Fruit fly (Drosophila melanogaster) whole organism, embryonic: ENCODE measurements around the gene Trs20.
A peak's percentile ranks its signal among the peaks of the same experiment; 100 is the strongest.

ENCODE experiments used
- Atf6 ChIP-seq: fragments of 200-800 bp; sonication (Bioruptor generic); IDR thresholded peaks from 2 replicates; pipeline ENCODE4 v1.3.6; 2022; ENCODE audit warnings: missing biosample characterization, missing genetic modification characterization
- Awh ChIP-seq: fragments of 200-800 bp; sonication (Bioruptor generic); IDR thresholded peaks from 2 replicates; pipeline ENCODE4, ENCODE4 v1.3.6; 2022; ENCODE audit warnings: missing biosample characterization, missing genetic modification characterization
- CG10267 ChIP-seq: fragments of 200-800 bp; sonication (Bioruptor generic); optimal IDR thresholded peaks from 2 replicates; lab custom pipeline; 2018; ENCODE audit warnings: missing biosample characterization, mild to moderate bottlenecking, missing genetic modification characterization, moderate library complexity
- CG10543 ChIP-seq: fragments of 200-800 bp; sonication (Bioruptor generic); optimal IDR thresholded peaks from 3 replicates; lab custom pipeline; 2017; ENCODE audit warnings: missing biosample characterization, mild to moderate bottlenecking, missing genetic modification characterization, moderate library complexity
- CG15514 ChIP-seq: fragments of 200-800 bp; sonication (Bioruptor generic); optimal IDR thresholded peaks from 3 replicates; lab custom pipeline; 2017; ENCODE audit warnings: missing biosample characterization, missing genetic modification characterization, mild to moderate bottlenecking, moderate library complexity, missing genetic modification reagents
- CG17912 ChIP-seq: fragments of 200-800 bp; sonication (Bioruptor generic); optimal IDR thresholded peaks from 2 replicates; lab custom pipeline; 2018; ENCODE audit warnings: missing biosample characterization, mild to moderate bottlenecking, missing genetic modification characterization
- CG18619 ChIP-seq: fragments of 200-800 bp; sonication (Bioruptor generic); optimal IDR thresholded peaks from 3 replicates; lab custom pipeline; 2017; ENCODE audit warnings: missing biosample characterization, mild to moderate bottlenecking, missing genetic modification characterization
- CG2202 ChIP-seq: fragments of 200-800 bp; sonication (Bioruptor generic); optimal IDR thresholded peaks from 2 replicates; lab custom pipeline; 2018; ENCODE audit warnings: missing biosample characterization, mild to moderate bottlenecking, missing genetic modification characterization
- CG2678 ChIP-seq: fragments of 200-800 bp; sonication (Bioruptor generic); optimal IDR thresholded peaks from 3 replicates; lab custom pipeline; 2019; ENCODE audit warnings: missing biosample characterization, mild to moderate bottlenecking, missing genetic modification characterization, moderate library complexity
- CG2712 ChIP-seq: fragments of 200-800 bp; optimal IDR thresholded peaks from 3 replicates; lab custom pipeline; 2019; ENCODE audit warnings: missing biosample characterization, mild to moderate bottlenecking, missing genetic modification characterization, moderate library complexity
- CG4282 ChIP-seq: fragments of 200-800 bp; sonication (Bioruptor generic); optimal IDR thresholded peaks from 2 replicates; lab custom pipeline; 2016; ENCODE audit warnings: missing biosample characterization, missing genetic modification characterization
- CG4820 ChIP-seq: fragments of 200-800 bp; sonication (Bioruptor generic); optimal IDR thresholded peaks from 3 replicates; lab custom pipeline; 2016; ENCODE audit warnings: missing biosample characterization, missing genetic modification characterization
- CG5953 ChIP-seq: fragments of 200-800 bp; sonication (Bioruptor generic); IDR thresholded peaks from 2 replicates; pipeline ENCODE4 v1.3.6; 2022; ENCODE audit warnings: missing biosample characterization, missing genetic modification characterization
- CG6175 ChIP-seq: fragments of 200-800 bp; sonication (Bioruptor generic); IDR thresholded peaks from 3 replicates; pipeline ENCODE4 v1.3.6; 2022; ENCODE audit warnings: missing biosample characterization, missing genetic modification characterization
- CG6654 ChIP-seq: fragments of 200-800 bp; sonication (Bioruptor generic); optimal IDR thresholded peaks from 2 replicates; lab custom pipeline; 2017; ENCODE audit warnings: missing biosample characterization, mild to moderate bottlenecking, missing genetic modification characterization
- CG6683 ChIP-seq: fragments of 200-800 bp; sonication (Bioruptor generic); optimal IDR thresholded peaks from 2 replicates; lab custom pipeline; 2017; ENCODE audit warnings: missing biosample characterization, mild to moderate bottlenecking, missing genetic modification characterization, missing genetic modification reagents
- CG9727 ChIP-seq: fragments of 200-800 bp; sonication (Bioruptor generic); optimal IDR thresholded peaks from 3 replicates; lab custom pipeline; 2017; ENCODE audit warnings: missing biosample characterization, mild to moderate bottlenecking, missing genetic modification characterization
- Camta ChIP-seq: fragments of 200-800 bp; sonication (Bioruptor generic); optimal IDR thresholded peaks from 2 replicates; lab custom pipeline; 2016; ENCODE audit warnings: missing biosample characterization, missing genetic modification characterization
- CkIIα-i1 ChIP-seq: fragments of 200-800 bp; sonication (Bioruptor generic); IDR thresholded peaks from 2 replicates; pipeline ENCODE4 v1.3.6; 2022; ENCODE audit warnings: missing biosample characterization, missing genetic modification characterization
- CoRest ChIP-seq: fragments of 200-800 bp; sonication (Bioruptor generic); optimal IDR thresholded peaks from 3 replicates; lab custom pipeline; 2018; ENCODE audit warnings: missing biosample characterization, mild to moderate bottlenecking, missing genetic modification characterization, moderate library complexity
- Dad ChIP-seq: fragments of 200-800 bp; sonication (Bioruptor generic); optimal IDR thresholded peaks from 3 replicates; lab custom pipeline; 2016; ENCODE audit warnings: missing biosample characterization, missing genetic modification characterization
- Fer1 ChIP-seq: fragments of 200-800 bp; sonication (Bioruptor generic); optimal IDR thresholded peaks from 2 replicates; lab custom pipeline; 2017; ENCODE audit warnings: missing biosample characterization, mild to moderate bottlenecking, missing genetic modification characterization
- HLH4C ChIP-seq: fragments of 200-800 bp; sonication (Bioruptor generic); IDR thresholded peaks from 3 replicates; pipeline ENCODE4 v1.3.6; 2022; ENCODE audit warnings: missing biosample characterization, missing genetic modification characterization; ENCODE audit not compliant: partially characterized antibody
- Hmx ChIP-seq: fragments of 200-800 bp; sonication (Bioruptor generic); optimal IDR thresholded peaks from 2 replicates; lab custom pipeline; 2016; ENCODE audit warnings: missing biosample characterization, missing genetic modification characterization
- Meics ChIP-seq: fragments of 200-800 bp; sonication (Bioruptor generic); optimal IDR thresholded peaks from 2 replicates; lab custom pipeline; 2017; ENCODE audit warnings: missing biosample characterization, mild to moderate bottlenecking, missing genetic modification characterization
- Mes4 ChIP-seq: fragments of 200-800 bp; sonication (Bioruptor generic); optimal IDR thresholded peaks from 2 replicates; lab custom pipeline; 2016; ENCODE audit warnings: missing biosample characterization, missing genetic modification characterization
- Opbp ChIP-seq: fragments of 200-800 bp; sonication (Bioruptor generic); IDR thresholded peaks from 3 replicates; pipeline ENCODE4 v1.3.6; 2022; ENCODE audit warnings: missing biosample characterization, missing genetic modification characterization; ENCODE audit not compliant: partially characterized antibody
- Optix ChIP-seq: fragments of 200-800 bp; sonication (Bioruptor generic); IDR thresholded peaks from 3 replicates; pipeline ENCODE4 v1.3.6; 2022; ENCODE audit warnings: missing biosample characterization, missing genetic modification characterization
- PHDP ChIP-seq: fragments of 200-800 bp; sonication (Bioruptor generic); optimal IDR thresholded peaks from 3 replicates; lab custom pipeline; 2018; ENCODE audit warnings: missing biosample characterization, mild to moderate bottlenecking, missing genetic modification characterization, moderate library complexity
- al ChIP-seq: fragments of 200-800 bp; sonication (Bioruptor generic); IDR thresholded peaks from 2 replicates; pipeline ENCODE4 v1.3.6; 2022; ENCODE audit warnings: missing biosample characterization, missing genetic modification characterization
- chn ChIP-seq: fragments of 200-800 bp; sonication (Bioruptor generic); optimal IDR thresholded peaks from 2 replicates; lab custom pipeline; 2016; ENCODE audit warnings: missing biosample characterization, missing genetic modification characterization
- ci ChIP-seq: fragments of 200-800 bp; sonication (Bioruptor generic); IDR thresholded peaks from 3 replicates; pipeline ENCODE4 v1.3.6; 2022; ENCODE audit warnings: missing biosample characterization, missing genetic modification characterization
- crc ChIP-seq: fragments of 200-800 bp; sonication (Bioruptor generic); optimal IDR thresholded peaks from 2 replicates; lab custom pipeline; 2016; ENCODE audit warnings: missing biosample characterization, missing genetic modification characterization
- dimm ChIP-seq: fragments of 200-800 bp; sonication (Bioruptor generic); IDR thresholded peaks from 2 replicates; pipeline ENCODE4 v1.3.6; 2022; ENCODE audit warnings: missing biosample characterization, missing genetic modification characterization
- fd96Cb ChIP-seq: fragments of 200-800 bp; sonication (Bioruptor generic); optimal IDR thresholded peaks from 2 replicates; lab custom pipeline; 2018; ENCODE audit warnings: missing biosample characterization, mild to moderate bottlenecking, missing genetic modification characterization, moderate library complexity
- gcm2 ChIP-seq: fragments of 200-800 bp; sonication (Bioruptor generic); optimal IDR thresholded peaks from 2 replicates; lab custom pipeline; 2016; ENCODE audit warnings: missing biosample characterization, missing genetic modification characterization
- gsb ChIP-seq: fragments of 200-800 bp; sonication (Bioruptor generic); IDR thresholded peaks from 2 replicates; pipeline ENCODE4 v1.3.6; 2022; ENCODE audit warnings: missing biosample characterization, missing genetic modification characterization
- ham ChIP-seq: fragments of 200-800 bp; sonication (Bioruptor generic); IDR thresholded peaks from 2 replicates; pipeline ENCODE4 v1.3.6; 2022; ENCODE audit warnings: missing biosample characterization, missing genetic modification characterization
- lov ChIP-seq, 2 experiments: fragments of 200-800 bp in 1 of 2; fragments of >200 bp in 1 of 2; sonication (Bioruptor generic) in 1 of 2; IDR thresholded peaks in 1 of 2; optimal IDR thresholded peaks in 1 of 2; 2 replicates in 1 of 2; 3 replicates in 1 of 2; pipeline versions ENCODE4 v1.3.6 to Lab custom; 2017 to 2022; ENCODE audit warnings: missing biosample characterization in 1 of 2, missing genetic modification characterization in 1 of 2
- mam ChIP-seq: fragments of 200-800 bp; sonication (Bioruptor generic); optimal IDR thresholded peaks from 3 replicates; lab custom pipeline; 2016; ENCODE audit warnings: missing biosample characterization, missing genetic modification characterization
- nmo ChIP-seq: fragments of 200-800 bp; sonication (Bioruptor generic); optimal IDR thresholded peaks from 2 replicates; lab custom pipeline; 2018; ENCODE audit warnings: missing biosample characterization, mild to moderate bottlenecking, missing genetic modification characterization, moderate library complexity
- oc ChIP-seq: fragments of 200-800 bp; sonication (Bioruptor generic); optimal IDR thresholded peaks from 2 replicates; lab custom pipeline; 2018; ENCODE audit warnings: missing biosample characterization, mild to moderate bottlenecking, missing genetic modification characterization, moderate library complexity
- pfk ChIP-seq: fragments of 200-800 bp; sonication (Bioruptor generic); optimal IDR thresholded peaks from 2 replicates; lab custom pipeline; 2018; ENCODE audit warnings: missing biosample characterization, mild to moderate bottlenecking, missing genetic modification characterization, moderate library complexity
- sens-2 ChIP-seq: fragments of 200-800 bp; sonication (Bioruptor generic); IDR thresholded peaks from 2 replicates; pipeline ENCODE4 v1.3.6; 2022; ENCODE audit warnings: missing biosample characterization, missing genetic modification characterization
- sob ChIP-seq: fragments of 200-800 bp; sonication (Bioruptor generic); IDR thresholded peaks from 2 replicates; pipeline ENCODE4 v1.3.6; 2022; ENCODE audit warnings: missing biosample characterization, missing genetic modification characterization
- tap ChIP-seq: fragments of 200-800 bp; optimal IDR thresholded peaks from 3 replicates; lab custom pipeline; 2019; ENCODE audit warnings: missing biosample characterization, mild to moderate bottlenecking, missing genetic modification characterization, moderate library complexity
- zf30C ChIP-seq: fragments of 200-800 bp; sonication (Bioruptor generic); optimal IDR thresholded peaks from 3 replicates; lab custom pipeline; 2018; ENCODE audit warnings: missing biosample characterization, mild to moderate bottlenecking, missing genetic modification characterization
- zfh1 ChIP-seq: fragments of 200-800 bp; sonication (Bioruptor generic); IDR thresholded peaks from 3 replicates; pipeline ENCODE4 v1.3.6; 2022; ENCODE audit warnings: missing biosample characterization, missing genetic modification characterization
- zfh2 ChIP-seq: fragments of 200-800 bp; sonication (Bioruptor generic); optimal IDR thresholded peaks from 2 replicates; lab custom pipeline; 2016; ENCODE audit warnings: missing biosample characterization, missing genetic modification characterization

Gene Trs20

dm6 chr3L:16131264-16132066, at the start of gene Trs20, which contains the start of gene elg1:
Gene Trs20 (minus strand): TSS chr3L:16131632.
Gene elg1 (plus strand): TSS chr3L:16132028.
- no peak for TF ChIP-seq CG2202
- TF ChIP-seq CG6683 (GFP tag; lab: Kevin White, UChicago) = peak; percentile 10
- no peak for TF ChIP-seq Camta (GFP tag; lab: Kevin White, UChicago)
- peak; percentile 39; the same call in 1 of the 2 replicates for TF ChIP-seq al
- TF ChIP-seq Hmx (GFP tag; lab: Kevin White, UChicago) = no peak
- TF ChIP-seq Atf6 = 0 out of 2 replicates have a peak, but pooled peaks have one; percentile 12
- TF ChIP-seq CG2712 = peak; percentile 85
- TF ChIP-seq ham (GFP tag; lab: Robert Waterston, UW) = no peak
- TF ChIP-seq CG5953 (GFP tag; lab: Robert Waterston, UW) = no peak
- TF ChIP-seq zfh1 (GFP tag; lab: Robert Waterston, UW) = no peak; the same call in 2 of the 3 replicates
- TF ChIP-seq sens-2 (GFP tag; lab: Robert Waterston, UW) = no peak
- TF ChIP-seq Mes4 (GFP tag; lab: Kevin White, UChicago) = no peak
- TF ChIP-seq Meics (GFP tag; lab: Kevin White, UChicago) = peak; percentile 61
- TF ChIP-seq lov (optimal IDR thresholded peaks at IDR 0.05; lab: Kevin White, UChicago) = no peak
- TF ChIP-seq lov (GFP tag; IDR thresholded peaks at IDR 0.05; lab: Robert Waterston, UW) = no peak
- no peak for TF ChIP-seq Awh (GFP tag; lab: Robert Waterston, UW)
- peak; percentile 7 for TF ChIP-seq mam (GFP tag; lab: Kevin White, UChicago)
- peak; percentile 45 for TF ChIP-seq tap (tag; lab: Kevin White, UChicago)
- no peak for TF ChIP-seq CkIIα-i1 (GFP tag; lab: Robert Waterston, UW)
- peak; percentile 50 for TF ChIP-seq CG15514
- TF ChIP-seq zfh2 (GFP tag; lab: Kevin White, UChicago) = peak; percentile 10
- no peak for TF ChIP-seq pfk (GFP tag; lab: Kevin White, UChicago)
- TF ChIP-seq gcm2 (GFP tag; lab: Kevin White, UChicago) = peak; percentile 7
- no peak for TF ChIP-seq CG17912
- peak; percentile 13; the same call in 1 of the 3 replicates for TF ChIP-seq ci (GFP tag; lab: Robert Waterston, UW)
- peak; percentile 74 for TF ChIP-seq CoRest
- TF ChIP-seq chn (GFP tag; lab: Kevin White, UChicago) = no peak
- no peak for TF ChIP-seq Optix (GFP tag; lab: Robert Waterston, UW)
- peak; percentile 53 for TF ChIP-seq CG9727 (GFP tag; lab: Kevin White, UChicago)
- TF ChIP-seq PHDP (tag; lab: Kevin White, UChicago) = peak; percentile 70
- peak; percentile 78 for TF ChIP-seq CG2678 (tag; lab: Kevin White, UChicago)
- TF ChIP-seq dimm (GFP tag; lab: Robert Waterston, UW) = no peak
- no peak for TF ChIP-seq fd96Cb
- no peak for TF ChIP-seq HLH4C (GFP tag; lab: Robert Waterston, UW)
- TF ChIP-seq CG6654 = no peak
- no peak for TF ChIP-seq crc (GFP tag; lab: Kevin White, UChicago)
- TF ChIP-seq CG6175 = no peak
- peak; percentile 94 for TF ChIP-seq CG10267 (tag; lab: Kevin White, UChicago)
- no peak for TF ChIP-seq oc
- no peak for TF ChIP-seq CG4282
- no peak for TF ChIP-seq zf30C
- TF ChIP-seq Fer1 (GFP tag; lab: Kevin White, UChicago) = peak; percentile 58
- peak; percentile 66 for TF ChIP-seq nmo
- TF ChIP-seq CG10543 (GFP tag; lab: Kevin White, UChicago) = peak; percentile 49
- TF ChIP-seq CG4820 (GFP tag; lab: Kevin White, UChicago) = no peak
- no peak for TF ChIP-seq Dad (GFP tag; lab: Kevin White, UChicago)
- peak; percentile 59 for TF ChIP-seq sob (GFP tag; lab: Robert Waterston, UW)
- peak; percentile 14 for TF ChIP-seq CG18619
- peak; percentile 42; the same call in 1 of the 3 replicates for TF ChIP-seq Opbp (GFP tag; lab: Robert Waterston, UW)
- no peak for TF ChIP-seq gsb (GFP tag; lab: Robert Waterston, UW)
